Fruit fly (Drosophila melanogaster) whole organism, embryonic: ENCODE data around the gene snk.
A peak's percentile ranks its signal among the peaks of the same experiment; 100 is the strongest.

ENCODE experiments used
- Asciz ChIP-seq: fragments of 200-800 bp; sonication (Bioruptor generic); optimal IDR thresholded peaks from 2 replicates; lab custom pipeline; 2017; ENCODE audit warnings: missing biosample characterization, mild to moderate bottlenecking, missing genetic modification characterization, missing genetic modification reagents
- CG10267 ChIP-seq: fragments of 200-800 bp; sonication (Bioruptor generic); optimal IDR thresholded peaks from 2 replicates; lab custom pipeline; 2018; ENCODE audit warnings: missing biosample characterization, mild to moderate bottlenecking, missing genetic modification characterization, moderate library complexity
- CG11456 ChIP-seq: fragments of 200-800 bp; sonication (Bioruptor generic); IDR thresholded peaks from 3 replicates; pipeline ENCODE4 v1.3.6; 2022; ENCODE audit warnings: missing biosample characterization, missing genetic modification characterization
- CG12299 ChIP-seq: fragments of 200-800 bp; sonication (Bioruptor generic); optimal IDR thresholded peaks from 2 replicates; lab custom pipeline; 2018; ENCODE audit warnings: missing biosample characterization, mild to moderate bottlenecking, missing genetic modification characterization
- CG13424 ChIP-seq: fragments of 200-800 bp; sonication (Bioruptor generic); optimal IDR thresholded peaks from 2 replicates; lab custom pipeline; 2019; ENCODE audit warnings: missing biosample characterization, mild to moderate bottlenecking, missing genetic modification characterization, moderate library complexity
- CG15011 ChIP-seq: fragments of 200-800 bp; sonication (Bioruptor generic); optimal IDR thresholded peaks from 3 replicates; lab custom pipeline; 2018; ENCODE audit warnings: missing biosample characterization, mild to moderate bottlenecking, missing genetic modification characterization
- CG15601 ChIP-seq: fragments of 200-800 bp; sonication (Bioruptor generic); optimal IDR thresholded peaks from 3 replicates; lab custom pipeline; 2019; ENCODE audit warnings: missing biosample characterization, mild to moderate bottlenecking, missing genetic modification characterization, moderate library complexity
- CG1603 ChIP-seq: fragments of 200-800 bp; sonication (Bioruptor generic); optimal IDR thresholded peaks from 2 replicates; lab custom pipeline; 2019; ENCODE audit warnings: missing biosample characterization, mild to moderate bottlenecking, missing genetic modification characterization, moderate library complexity
- CG17829 ChIP-seq: fragments of 200-800 bp; optimal IDR thresholded peaks from 2 replicates; lab custom pipeline; 2019; ENCODE audit warnings: missing biosample characterization, mild to moderate bottlenecking, missing genetic modification characterization, moderate library complexity
- CG18599 ChIP-seq: fragments of 200-800 bp; sonication (Bioruptor generic); optimal IDR thresholded peaks from 3 replicates; lab custom pipeline; 2017; ENCODE audit warnings: missing biosample characterization, missing genetic modification characterization, mild to moderate bottlenecking, moderate library complexity, missing genetic modification reagents
- CG2712 ChIP-seq: fragments of 200-800 bp; optimal IDR thresholded peaks from 3 replicates; lab custom pipeline; 2019; ENCODE audit warnings: missing biosample characterization, mild to moderate bottlenecking, missing genetic modification characterization, moderate library complexity
- CG2875 ChIP-seq: fragments of 200-800 bp; sonication (Bioruptor generic); optimal IDR thresholded peaks from 2 replicates; lab custom pipeline; 2017; ENCODE audit warnings: missing biosample characterization, mild to moderate bottlenecking, missing genetic modification characterization, missing genetic modification reagents
- CG6854 ChIP-seq: fragments of 200-800 bp; sonication (Bioruptor generic); optimal IDR thresholded peaks from 3 replicates; lab custom pipeline; 2017; ENCODE audit warnings: missing biosample characterization, mild to moderate bottlenecking, missing genetic modification characterization
- CG7357 ChIP-seq: fragments of 200-800 bp; sonication (Bioruptor generic); IDR thresholded peaks from 3 replicates; pipeline ENCODE4 v1.3.6; 2022; ENCODE audit warnings: missing biosample characterization, missing genetic modification characterization
- CG9797 ChIP-seq: fragments of 200-800 bp; sonication (Bioruptor generic); optimal IDR thresholded peaks from 3 replicates; lab custom pipeline; 2018; ENCODE audit warnings: missing biosample characterization, mild to moderate bottlenecking, missing genetic modification characterization
- Camta ChIP-seq: fragments of 200-800 bp; sonication (Bioruptor generic); optimal IDR thresholded peaks from 2 replicates; lab custom pipeline; 2016; ENCODE audit warnings: missing biosample characterization, missing genetic modification characterization
- CoRest ChIP-seq: fragments of 200-800 bp; sonication (Bioruptor generic); optimal IDR thresholded peaks from 3 replicates; lab custom pipeline; 2018; ENCODE audit warnings: missing biosample characterization, mild to moderate bottlenecking, missing genetic modification characterization, moderate library complexity
- Dip3 ChIP-seq: fragments of 200-800 bp; sonication (Bioruptor generic); optimal IDR thresholded peaks from 3 replicates; lab custom pipeline; 2016; ENCODE audit warnings: missing biosample characterization, missing genetic modification characterization
- Ets65A ChIP-seq: fragments of 200-800 bp; sonication (Bioruptor generic); peaks from one replicate; lab custom pipeline; 2016; ENCODE audit warnings: missing biosample characterization, missing genetic modification characterization
- H15 ChIP-seq: fragments of 200-800 bp; sonication (Bioruptor generic); IDR thresholded peaks from 3 replicates; pipeline ENCODE4 v1.3.6; 2022; ENCODE audit warnings: missing biosample characterization, missing genetic modification characterization
- Hmr ChIP-seq: fragments of 200-800 bp; sonication (Bioruptor generic); optimal IDR thresholded peaks from 3 replicates; lab custom pipeline; 2017; ENCODE audit warnings: mild to moderate bottlenecking, missing biosample characterization, missing genetic modification reagents, missing genetic modification characterization
- Hr3 ChIP-seq: fragments of 200-800 bp; sonication (Bioruptor generic); optimal IDR thresholded peaks from 3 replicates; lab custom pipeline; 2016; ENCODE audit warnings: missing biosample characterization, missing genetic modification characterization
- Lhr ChIP-seq: fragments of 200-800 bp; sonication (Bioruptor generic); optimal IDR thresholded peaks from 3 replicates; lab custom pipeline; 2017; ENCODE audit warnings: mild to moderate bottlenecking, missing biosample characterization, missing genetic modification reagents, missing genetic modification characterization
- MBD-R2 ChIP-seq: fragments of 200-800 bp; sonication (Bioruptor generic); IDR thresholded peaks from 2 replicates; pipeline ENCODE4 v1.3.6; 2022; ENCODE audit warnings: missing biosample characterization, missing genetic modification characterization
- NC2β ChIP-seq: fragments of 200-800 bp; sonication (Bioruptor generic); optimal IDR thresholded peaks from 2 replicates; lab custom pipeline; 2016; ENCODE audit warnings: missing biosample characterization, missing genetic modification characterization
- NK7.1 ChIP-seq: fragments of 200-800 bp; sonication (Bioruptor generic); optimal IDR thresholded peaks from 3 replicates; lab custom pipeline; 2016; ENCODE audit warnings: missing biosample characterization, missing genetic modification characterization
- Ptx1 ChIP-seq: fragments of 200-800 bp; sonication (Bioruptor generic); IDR thresholded peaks from 2 replicates; pipeline ENCODE4 v1.3.6; 2022; ENCODE audit warnings: missing biosample characterization, missing genetic modification characterization
- Sox102F ChIP-seq: fragments of 200-800 bp; sonication (Bioruptor generic); optimal IDR thresholded peaks from 2 replicates; lab custom pipeline; 2018; ENCODE audit warnings: missing biosample characterization, mild to moderate bottlenecking, missing genetic modification characterization, moderate library complexity
- Taf1 ChIP-seq: fragments of 200-800 bp; sonication (Bioruptor generic); IDR thresholded peaks from 2 replicates; pipeline ENCODE4 v1.3.6; 2022; ENCODE audit warnings: missing biosample characterization, missing genetic modification characterization
- Usf ChIP-seq: fragments of 200-800 bp; sonication (Bioruptor generic); optimal IDR thresholded peaks from 2 replicates; lab custom pipeline; 2017; ENCODE audit warnings: missing genotype, missing biosample characterization, missing genetic modification characterization
- Xbp1 ChIP-seq: fragments of 200-800 bp; sonication (Bioruptor generic); optimal IDR thresholded peaks from 3 replicates; lab custom pipeline; 2016; ENCODE audit warnings: missing biosample characterization, mild to moderate bottlenecking, missing genetic modification characterization
- Xrp1 ChIP-seq: fragments of 200-800 bp; sonication (Bioruptor generic); IDR thresholded peaks from 2 replicates; pipeline ENCODE4 v1.3.6; 2022; ENCODE audit warnings: missing biosample characterization, missing genetic modification characterization
- btn ChIP-seq: fragments of 200-800 bp; sonication (Bioruptor generic); optimal IDR thresholded peaks from 2 replicates; lab custom pipeline; 2016; ENCODE audit warnings: missing biosample characterization, missing genetic modification characterization
- cato ChIP-seq: fragments of 200-800 bp; sonication (Bioruptor generic); optimal IDR thresholded peaks from 2 replicates; lab custom pipeline; 2016; ENCODE audit warnings: missing biosample characterization, missing genetic modification characterization, borderline replicate concordance
- cwo ChIP-seq: fragments of 200-800 bp; sonication (Bioruptor generic); optimal IDR thresholded peaks from 3 replicates; lab custom pipeline; 2017; ENCODE audit warnings: missing biosample characterization, missing genetic modification characterization, mild to moderate bottlenecking, moderate library complexity, missing genetic modification reagents
- dysf ChIP-seq: fragments of 200-800 bp; sonication (Bioruptor generic); IDR thresholded peaks from 3 replicates; pipeline ENCODE4 v1.3.6; 2022; ENCODE audit warnings: missing biosample characterization, missing genetic modification characterization
- fu2 ChIP-seq: fragments of 200-800 bp; sonication (Bioruptor generic); optimal IDR thresholded peaks from 2 replicates; lab custom pipeline; 2016; ENCODE audit warnings: missing biosample characterization, missing genetic modification characterization
- grn ChIP-seq: fragments of 200-800 bp; sonication (Bioruptor generic); optimal IDR thresholded peaks from 3 replicates; lab custom pipeline; 2017; ENCODE audit warnings: missing biosample characterization, missing genetic modification characterization
- gsb ChIP-seq: fragments of 200-800 bp; sonication (Bioruptor generic); IDR thresholded peaks from 2 replicates; pipeline ENCODE4 v1.3.6; 2022; ENCODE audit warnings: missing biosample characterization, missing genetic modification characterization
- hbn ChIP-seq: fragments of 200-800 bp; sonication (Bioruptor generic); IDR thresholded peaks from 2 replicates; pipeline ENCODE4 v1.3.6; 2022; ENCODE audit warnings: missing biosample characterization, missing genetic modification characterization; ENCODE audit not compliant: partially characterized antibody
- inv ChIP-seq: fragments of 200-800 bp; sonication (Bioruptor generic); IDR thresholded peaks from 2 replicates; pipeline ENCODE4 v1.3.6; 2022; ENCODE audit warnings: missing biosample characterization, missing genetic modification characterization; ENCODE audit not compliant: partially characterized antibody
- knrl ChIP-seq: fragments of 200-800 bp; sonication (Bioruptor generic); IDR thresholded peaks from 3 replicates; pipeline ENCODE4 v1.3.6; 2022; ENCODE audit warnings: missing biosample characterization, missing genetic modification characterization; ENCODE audit not compliant: partially characterized antibody
- org-1 ChIP-seq: fragments of 200-800 bp; sonication (Bioruptor generic); optimal IDR thresholded peaks from 2 replicates; lab custom pipeline; 2017; ENCODE audit warnings: missing biosample characterization, missing genetic modification characterization
- p53 ChIP-seq: fragments of 200-800 bp; sonication (Bioruptor generic); optimal IDR thresholded peaks from 2 replicates; lab custom pipeline; 2016; ENCODE audit warnings: missing biosample characterization, missing genetic modification characterization
- pnt ChIP-seq: fragments of 200-800 bp; sonication (Bioruptor generic); optimal IDR thresholded peaks from 3 replicates; lab custom pipeline; 2016; ENCODE audit warnings: missing biosample characterization, missing genetic modification characterization
- pzg ChIP-seq: fragments of 200-800 bp; sonication (Bioruptor generic); optimal IDR thresholded peaks from 3 replicates; lab custom pipeline; 2018; ENCODE audit warnings: missing biosample characterization, mild to moderate bottlenecking, missing genetic modification characterization, moderate library complexity
- ro ChIP-seq: fragments of 200-800 bp; sonication (Bioruptor generic); IDR thresholded peaks from 2 replicates; pipeline ENCODE4 v1.3.6; 2022; ENCODE audit warnings: missing biosample characterization, missing genetic modification characterization
- sob ChIP-seq: fragments of 200-800 bp; sonication (Bioruptor generic); IDR thresholded peaks from 2 replicates; pipeline ENCODE4 v1.3.6; 2022; ENCODE audit warnings: missing biosample characterization, missing genetic modification characterization
- ssp ChIP-seq: fragments of 200-800 bp; sonication (Bioruptor generic); IDR thresholded peaks from 2 replicates; pipeline ENCODE4 v1.3.6; 2022; ENCODE audit warnings: missing biosample characterization, missing genetic modification characterization
- trem ChIP-seq: fragments of 200-800 bp; optimal IDR thresholded peaks from 3 replicates; lab custom pipeline; 2019; ENCODE audit warnings: missing biosample characterization, mild to moderate bottlenecking, missing genetic modification characterization, moderate library complexity
- twi ChIP-seq: fragments of 200-800 bp; optimal IDR thresholded peaks from 2 replicates; lab custom pipeline; 2019; ENCODE audit warnings: missing biosample characterization, mild to moderate bottlenecking, missing genetic modification characterization, moderate library complexity

Gene snk

DNA sequence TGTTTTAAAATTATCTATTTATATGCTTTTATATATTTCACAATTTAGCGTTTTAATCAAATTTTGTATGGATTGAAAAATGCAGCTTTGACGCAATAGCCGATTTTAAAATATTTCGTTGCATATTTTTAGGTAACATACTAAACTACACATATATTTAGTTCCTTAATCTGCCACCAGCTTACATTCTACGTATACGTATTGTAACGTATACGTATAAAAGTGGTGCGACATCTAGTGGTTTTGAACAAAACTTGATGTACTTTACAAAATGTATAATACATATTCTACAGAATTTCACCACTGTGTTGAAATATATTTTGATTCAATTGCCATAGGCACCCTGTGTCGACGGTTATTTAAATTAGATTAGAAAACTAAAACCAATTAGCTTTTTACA, 35.7 kb upstream of the snk start:
- TF ChIP-seq Xbp1 (GFP tag; lab: Kevin White, UChicago) (peak; percentile 64), knrl (GFP tag; lab: Robert Waterston, UW) (peak; percentile 62; the same call in 1 of the 3 replicates), btn (GFP tag; lab: Kevin White, UChicago) (no peak), CG2875 (GFP tag; lab: Kevin White, UChicago) (no peak), CoRest (tag; lab: Kevin White, UChicago) (peak; percentile 70), org-1 (GFP tag; lab: Kevin White, UChicago) (no peak), NK7.1 (GFP tag; lab: Kevin White, UChicago) (no peak), CG15601 (peak; percentile 49), cwo (GFP tag; lab: Kevin White, UChicago) (no peak), hbn (GFP tag; lab: Robert Waterston, UW) (no peak), CG7357 (GFP tag; lab: Robert Waterston, UW) (no peak), twi (tag; lab: Kevin White, UChicago) (no peak), Hmr (GFP tag; lab: Kevin White, UChicago) (peak; percentile 48), Dip3 (GFP tag; lab: Kevin White, UChicago) (no peak), CG12299 (tag; lab: Kevin White, UChicago) (no peak), trem (tag; lab: Kevin White, UChicago) (peak; percentile 46), p53 (GFP tag; lab: Kevin White, UChicago) (no peak), dysf (GFP tag; lab: Robert Waterston, UW) (peak; percentile 18; the same call in 1 of the 3 replicates), CG17829 (tag; lab: Kevin White, UChicago) (peak; percentile 59), CG6854 (GFP tag; lab: Kevin White, UChicago) (no peak), Asciz (GFP tag; lab: Kevin White, UChicago) (no peak), CG13424 (tag; lab: Kevin White, UChicago) (peak; percentile 46), Hr3 (GFP tag; lab: Kevin White, UChicago) (peak; percentile 2), Xrp1 (GFP tag; lab: Robert Waterston, UW) (no peak), inv (peak; percentile 46; the same call in 1 of the 2 replicates), pnt (peak; percentile 17), gsb (GFP tag; lab: Robert Waterston, UW) (no peak), Sox102F (GFP tag; lab: Kevin White, UChicago) (peak; percentile 30), MBD-R2 (GFP tag; lab: Robert Waterston, UW) (no peak), Lhr (GFP tag; lab: Kevin White, UChicago) (peak; percentile 90), sob (GFP tag; lab: Robert Waterston, UW) (peak; percentile 39; the same call in 1 of the 2 replicates), CG15011 (GFP tag; lab: Kevin White, UChicago) (no peak), cato (GFP tag; lab: Kevin White, UChicago) (no peak), CG9797 (GFP tag; lab: Kevin White, UChicago) (no peak), CG1603 (tag; lab: Kevin White, UChicago) (peak; percentile 56), fu2 (GFP tag; lab: Kevin White, UChicago) (no peak), CG2712 (peak; percentile 65), Usf (no peak), Camta (peak; percentile 13), CG10267 (tag; lab: Kevin White, UChicago) (peak; percentile 42), pzg (GFP tag; lab: Kevin White, UChicago) (peak; percentile 5), NC2β (GFP tag; lab: Kevin White, UChicago) (no peak), grn (no peak), CG18599 (GFP tag; lab: Kevin White, UChicago) (no peak), ro (GFP tag; lab: Robert Waterston, UW) (no peak), ssp (no peak), Ptx1 (GFP tag; lab: Robert Waterston, UW) (peak; percentile 28; the same call in 1 of the 2 replicates), CG11456 (GFP tag; lab: Robert Waterston, UW) (peak; percentile 43; the same call in 2 of the 3 replicates), Taf1 (GFP tag; lab: Robert Waterston, UW) (no peak), Ets65A (GFP tag; lab: Kevin White, UChicago) (peak; percentile 94), H15 (GFP tag; lab: Robert Waterston, UW) (peak; percentile 42; the same call in 1 of the 3 replicates)
